Worm (Caenorhabditis elegans) whole organism, L1 larva: Measurements from ENCODE around the gene D1005.6.

Experiments used
- C04F5.9 ChIP-seq: sonication (generic microtip); optimal IDR thresholded peaks from 2 replicates; lab custom pipeline; 2016; ENCODE audit warnings: missing genetic modification characterization, missing compliant biosample characterization
- F16B12.6 ChIP-seq: fragments of 150-350 bp; optimal IDR thresholded peaks from 2 replicates; lab custom pipeline; 2014; ENCODE audit warnings: missing biosample characterization, missing genetic modification characterization
- aha-1 ChIP-seq: fragments of 150-350 bp; optimal IDR thresholded peaks from 2 replicates; lab custom pipeline; 2014; ENCODE audit warnings: missing biosample characterization, missing genetic modification characterization
- alr-1 ChIP-seq: fragments of 200-800 bp; sonication (Bioruptor generic); optimal IDR thresholded peaks from 2 replicates; lab custom pipeline; 2018; ENCODE audit warnings: borderline replicate concordance, mild to moderate bottlenecking, missing genetic modification characterization, missing compliant biosample characterization
- ama-1 ChIP-seq: fragments of 150-350 bp; optimal IDR thresholded peaks from 2 replicates; lab custom pipeline; 2014
- ceh-8 ChIP-seq: fragments of 200-800 bp; sonication (Bioruptor generic); optimal IDR thresholded peaks from 2 replicates; lab custom pipeline; 2018; ENCODE audit warnings: mild to moderate bottlenecking, missing genetic modification characterization, moderate library complexity, missing compliant biosample characterization
- ceh-82 ChIP-seq, 3 experiments: fragments of 150-350 bp in 1 of 3; sonication (generic microtip) in 2 of 3; optimal IDR thresholded peaks; 2 replicates each; lab custom pipeline; 2014 to 2017; ENCODE audit warnings: missing biosample characterization in 3 of 3, missing genetic modification characterization in 3 of 3
- ceh-88 ChIP-seq: fragments of 200-800 bp; sonication (Bioruptor generic); IDR thresholded peaks from 2 replicates; pipeline ENCODE4 v1.3.6; 2022; ENCODE audit warnings: missing genetic modification characterization, missing compliant biosample characterization
- dpl-1 ChIP-seq, 3 experiments: fragments of 150-350 bp in 2 of 3; sonication (generic microtip) in 1 of 3; optimal IDR thresholded peaks; 2 replicates each; lab custom pipeline; 2014 to 2017; ENCODE audit warnings: missing biosample characterization in 3 of 3, missing genetic modification characterization in 3 of 3, missing genetic modification reagents in 3 of 3
- dsc-1 ChIP-seq: sonication (generic microtip); optimal IDR thresholded peaks from 2 replicates; lab custom pipeline; 2016; ENCODE audit warnings: mild to moderate bottlenecking, missing genetic modification characterization, missing compliant biosample characterization
- egl-13 ChIP-seq: sonication (generic microtip); optimal IDR thresholded peaks from 2 replicates; lab custom pipeline; 2016; ENCODE audit warnings: missing genotype, missing genetic modification reagents, missing genetic modification characterization, missing compliant biosample characterization
- egl-27 ChIP-seq, 2 experiments: fragments of 150-350 bp in 1 of 2; sonication (generic microtip); optimal IDR thresholded peaks; 3 replicates each; lab custom pipeline; 2017 to 2018; ENCODE audit warnings: missing biosample characterization in 2 of 2, missing genetic modification characterization in 2 of 2, missing genetic modification reagents in 2 of 2
- elt-3 ChIP-seq, 6 experiments: fragments of 150-350 bp in 1 of 6; sonication (generic microtip); optimal IDR thresholded peaks; 2 replicates each; lab custom pipeline; 2017 to 2018; ENCODE audit warnings: missing biosample characterization in 6 of 6, missing genetic modification characterization in 6 of 6, inconsistent platforms in 1 of 6
- fkh-4 ChIP-seq: sonication (generic microtip); optimal IDR thresholded peaks from 2 replicates; lab custom pipeline; 2016; ENCODE audit warnings: missing compliant biosample characterization, missing genetic modification characterization, borderline replicate concordance
- fos-1 ChIP-seq: fragments of 150-350 bp; optimal IDR thresholded peaks from 2 replicates; lab custom pipeline; 2014; ENCODE audit warnings: missing biosample characterization, missing genetic modification characterization
- hlh-17 ChIP-seq: fragments of 200-800 bp; sonication (Bioruptor generic); optimal IDR thresholded peaks from 2 replicates; lab custom pipeline; 2018; ENCODE audit warnings: missing genetic modification characterization, mild to moderate bottlenecking, missing compliant biosample characterization, moderate library complexity, borderline replicate concordance
- hpl-2 ChIP-seq: fragments of 150-350 bp; optimal IDR thresholded peaks from 2 replicates; lab custom pipeline; 2014; ENCODE audit warnings: missing biosample characterization, missing genetic modification reagents, missing genetic modification characterization
- isw-1 ChIP-seq: fragments of 200-800 bp; sonication (Bioruptor generic); IDR thresholded peaks from 2 replicates; pipeline ENCODE4 v1.3.6; 2022; ENCODE audit warnings: missing genetic modification characterization, missing compliant biosample characterization
- jun-1 ChIP-seq: fragments of 150-350 bp; optimal IDR thresholded peaks from 2 replicates; lab custom pipeline; 2014; ENCODE audit warnings: missing biosample characterization, missing genetic modification reagents, missing genetic modification characterization
- lin-13 ChIP-seq: fragments of 150-350 bp; optimal IDR thresholded peaks from 2 replicates; lab custom pipeline; 2014; ENCODE audit warnings: missing biosample characterization, missing genetic modification reagents, missing genetic modification characterization
- lin-15B ChIP-seq: fragments of 150-350 bp; sonication (generic microtip); optimal IDR thresholded peaks from 3 replicates; lab custom pipeline; 2014; ENCODE audit warnings: missing biosample characterization, missing genetic modification characterization
- lin-35 ChIP-seq, 2 experiments: fragments of 150-350 bp; optimal IDR thresholded peaks; 2 replicates each; lab custom pipeline; 2014; ENCODE audit warnings: missing biosample characterization in 2 of 2, missing genetic modification characterization in 2 of 2, missing genetic modification reagents in 2 of 2
- lin-39 ChIP-seq: fragments of 150-350 bp; optimal IDR thresholded peaks from 2 replicates; lab custom pipeline; 2014; ENCODE audit warnings: missing biosample characterization, missing genetic modification reagents, missing genetic modification characterization
- mab-9 ChIP-seq: fragments of 200-800 bp; sonication (Bioruptor generic); IDR thresholded peaks from 2 replicates; pipeline ENCODE4 v1.3.6; 2022; ENCODE audit warnings: missing genetic modification reagents, missing genetic modification characterization, missing compliant biosample characterization
- mef-2 ChIP-seq: fragments of 150-350 bp; optimal IDR thresholded peaks from 2 replicates; lab custom pipeline; 2014; ENCODE audit warnings: missing biosample characterization, missing genetic modification characterization
- nhr-12 ChIP-seq: sonication (generic microtip); optimal IDR thresholded peaks from 2 replicates; lab custom pipeline; 2017; ENCODE audit warnings: missing biosample characterization, missing genetic modification characterization
- nhr-237 ChIP-seq: fragments of 150-350 bp; optimal IDR thresholded peaks from 2 replicates; lab custom pipeline; 2014; ENCODE audit warnings: missing biosample characterization, missing genetic modification characterization
- nhr-71 ChIP-seq: sonication (generic microtip); optimal IDR thresholded peaks from 2 replicates; lab custom pipeline; 2016; ENCODE audit warnings: mild to moderate bottlenecking, missing genetic modification characterization, moderate library complexity, missing compliant biosample characterization
- nhr-76 ChIP-seq: sonication (generic microtip); optimal IDR thresholded peaks from 2 replicates; lab custom pipeline; 2017; ENCODE audit warnings: missing biosample characterization, missing genetic modification characterization
- nhr-77 ChIP-seq: fragments of 150-350 bp; optimal IDR thresholded peaks from 2 replicates; lab custom pipeline; 2014; ENCODE audit warnings: missing biosample characterization, missing genetic modification characterization
- nhr-84 ChIP-seq: sonication (generic microtip); optimal IDR thresholded peaks from 2 replicates; lab custom pipeline; 2017; ENCODE audit warnings: missing biosample characterization, missing genetic modification characterization
- nhr-90 ChIP-seq: sonication (generic microtip); optimal IDR thresholded peaks from 2 replicates; lab custom pipeline; 2016; ENCODE audit warnings: mild to moderate bottlenecking, missing genetic modification characterization, missing compliant biosample characterization; ENCODE audit not compliant: poor library complexity
- pag-3 ChIP-seq: sonication (generic microtip); optimal IDR thresholded peaks from 2 replicates; lab custom pipeline; 2017; ENCODE audit warnings: missing genetic modification characterization, mild to moderate bottlenecking, missing compliant biosample characterization, antibody characterized with exemption, borderline replicate concordance; ENCODE audit not compliant: insufficient read depth
- pax-3 ChIP-seq: fragments of 200-800 bp; sonication (Bioruptor generic); optimal IDR thresholded peaks from 2 replicates; lab custom pipeline; 2018; ENCODE audit warnings: mild to moderate bottlenecking, missing genetic modification characterization, moderate library complexity, missing compliant biosample characterization
- skn-1 ChIP-seq: fragments of 150-350 bp; optimal IDR thresholded peaks from 2 replicates; lab custom pipeline; 2014; ENCODE audit warnings: missing biosample characterization, missing genetic modification characterization
- snpc-4 ChIP-seq: fragments of 150-350 bp; optimal IDR thresholded peaks from 2 replicates; lab custom pipeline; 2014; ENCODE audit warnings: missing biosample characterization, missing genetic modification characterization
- snu-23 ChIP-seq: sonication (generic microtip); optimal IDR thresholded peaks from 2 replicates; lab custom pipeline; 2016; ENCODE audit warnings: missing genetic modification characterization, missing compliant biosample characterization
- sox-4 ChIP-seq: sonication (generic microtip); optimal IDR thresholded peaks from 2 replicates; lab custom pipeline; 2016; ENCODE audit warnings: missing genetic modification characterization, missing compliant biosample characterization
- sptf-1 ChIP-seq: fragments of 150-350 bp; optimal IDR thresholded peaks from 2 replicates; lab custom pipeline; 2014; ENCODE audit warnings: missing biosample characterization, missing genetic modification characterization
- sup-37 ChIP-seq: fragments of 200-800 bp; sonication (Bioruptor generic); optimal IDR thresholded peaks from 2 replicates; lab custom pipeline; 2018; ENCODE audit warnings: mild to moderate bottlenecking, missing genetic modification characterization, missing compliant biosample characterization
- tlp-1 ChIP-seq: fragments of 150-350 bp; optimal IDR thresholded peaks from 2 replicates; lab custom pipeline; 2014; ENCODE audit warnings: missing biosample characterization, missing genetic modification characterization
- unc-30 ChIP-seq: sonication (generic microtip); optimal IDR thresholded peaks from 2 replicates; lab custom pipeline; 2017; ENCODE audit warnings: missing biosample characterization, missing genetic modification characterization
- unc-98 ChIP-seq: fragments of 200-800 bp; sonication (Bioruptor generic); IDR thresholded peaks from 2 replicates; pipeline ENCODE4 v1.3.6; 2022; ENCODE audit warnings: missing genetic modification characterization, missing compliant biosample characterization
- vab-15 ChIP-seq: sonication (generic microtip); optimal IDR thresholded peaks from 2 replicates; lab custom pipeline; 2017; ENCODE audit warnings: missing genotype, mild to moderate bottlenecking, missing genetic modification characterization, missing compliant biosample characterization
- xbp-1 ChIP-seq: sonication (generic microtip); optimal IDR thresholded peaks from 2 replicates; lab custom pipeline; 2016; ENCODE audit warnings: missing genetic modification characterization, missing compliant biosample characterization
- zag-1 ChIP-seq: fragments of 150-350 bp; optimal IDR thresholded peaks from 2 replicates; lab custom pipeline; 2014; ENCODE audit warnings: missing biosample characterization, missing genetic modification characterization
- zip-4 ChIP-seq: fragments of 200-800 bp; sonication (Bioruptor generic); optimal IDR thresholded peaks from 2 replicates; lab custom pipeline; 2018; ENCODE audit warnings: mild to moderate bottlenecking, missing genetic modification characterization, moderate library complexity, missing compliant biosample characterization
- ztf-11 ChIP-seq, 2 experiments: sonication (generic microtip); optimal IDR thresholded peaks; 2 replicates each; lab custom pipeline; 2016 to 2017; ENCODE audit warnings: missing genetic modification characterization in 2 of 2, missing biosample characterization in 1 of 2, missing compliant biosample characterization in 1 of 2
- ztf-4 ChIP-seq: fragments of 150-350 bp; optimal IDR thresholded peaks from 2 replicates; lab custom pipeline; 2014; ENCODE audit warnings: missing biosample characterization, missing genetic modification characterization

D1005.6 gene

DNA sequence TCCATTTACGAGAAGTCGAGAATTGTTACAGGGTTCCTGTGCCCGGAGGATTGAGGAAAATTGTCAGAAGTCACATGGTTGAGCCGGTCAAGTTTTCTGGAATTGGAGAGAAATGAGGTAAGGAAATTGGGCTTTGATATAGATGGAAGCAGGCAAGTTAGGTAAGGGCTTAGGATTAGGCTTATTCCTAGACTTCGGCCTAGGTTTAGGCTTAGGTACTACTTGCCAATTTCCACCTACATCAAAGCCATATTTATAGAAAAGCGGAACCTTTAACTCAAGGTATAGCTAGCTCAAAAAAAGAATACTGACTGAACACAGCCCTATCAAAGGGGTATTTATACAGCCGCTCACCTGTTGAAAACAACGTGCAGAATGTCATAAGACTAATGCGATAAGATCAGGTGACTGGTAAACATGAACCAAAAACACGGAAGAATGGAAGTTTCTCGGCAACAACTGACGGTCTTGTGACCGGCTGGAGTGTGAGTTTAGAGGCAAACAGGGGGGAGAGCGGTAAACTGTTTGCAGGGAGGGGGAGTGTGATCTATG lies 40.0 kb upstream of the D1005.6 start (continued):
- TF ChIP-seq sptf-1 (tag; lab: Kevin White, UChicago) = no peak
- TF ChIP-seq snu-23 (GFP tag; lab: Kevin White, UChicago) = peak; percentile 96
- peak; percentile 99 for TF ChIP-seq ama-1
- peak; percentile 78; the same call in 1 of the 2 replicates for TF ChIP-seq mab-9 (GFP tag; lab: Robert Waterston, UW)

DNA sequence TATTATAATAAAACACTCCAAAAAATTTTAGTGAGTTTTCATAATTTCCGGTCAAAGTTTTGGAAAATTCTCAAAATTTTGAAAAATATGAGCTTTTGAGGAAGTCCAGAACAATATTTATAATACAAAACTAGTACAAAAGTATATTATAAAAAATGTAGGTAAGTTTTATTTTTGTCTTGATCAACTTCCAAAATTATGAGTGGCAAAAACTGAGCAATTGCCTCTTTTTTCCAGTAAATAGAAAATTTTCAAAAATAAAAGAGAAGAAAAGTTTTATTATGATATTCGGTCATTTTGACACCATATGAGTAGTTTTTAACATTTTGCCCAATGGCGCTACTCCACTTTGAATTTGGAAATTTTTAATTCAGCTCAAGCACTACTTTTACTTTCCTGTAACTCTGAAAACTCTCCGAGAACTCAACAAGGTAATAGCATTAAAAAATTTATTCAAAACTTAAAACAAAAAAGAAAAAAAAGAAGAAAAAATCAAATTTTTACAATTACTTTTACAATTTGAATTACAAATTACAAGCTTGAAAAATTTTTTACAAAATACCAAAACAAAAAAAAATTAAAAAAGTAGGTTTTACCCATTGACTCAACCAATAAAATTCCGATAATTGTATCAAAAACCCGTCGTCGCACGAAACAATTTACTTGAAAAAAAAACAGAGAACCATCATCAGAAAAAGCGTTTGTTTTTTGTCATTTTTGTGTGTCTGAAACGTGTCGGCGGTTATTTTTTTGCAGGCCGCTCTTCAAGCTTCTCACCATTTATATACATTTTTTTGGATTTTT lies 39.3 kb upstream of the D1005.6 start:
- peak; percentile 53 for TF ChIP-seq lin-39 (tag; lab: Kevin White, UChicago)
- no peak for TF ChIP-seq dsc-1 (tag; lab: Kevin White, UChicago)
- TF ChIP-seq lin-15B = no peak
- TF ChIP-seq lin-35 (GFP tag; optimal IDR thresholded peaks at IDR 0.05; lab: Kevin White, UChicago) = peak in 1 of 2 experiments; percentile 73
- TF ChIP-seq hpl-2 (GFP tag; lab: Kevin White, UChicago) = peak; percentile 38
- TF ChIP-seq pax-3 (tag; lab: Kevin White, UChicago) = peak; percentile 84
- TF ChIP-seq elt-3 (tag; optimal IDR thresholded peaks at IDR 0.05; lab: Kevin White, UChicago) = peak in 2 of 6 experiments; percentile 60 to 87
- no peak for TF ChIP-seq mef-2
- no peak for TF ChIP-seq pag-3 (tag; lab: Kevin White, UChicago)
- peak; percentile 77 for TF ChIP-seq vab-15 (tag; lab: Kevin White, UChicago)
- no peak for TF ChIP-seq nhr-12 (tag; lab: Kevin White, UChicago)
- peak; percentile 37 for TF ChIP-seq C04F5.9 (tag; lab: Kevin White, UChicago)
- TF ChIP-seq nhr-77 = no peak
- TF ChIP-seq hlh-17 = peak; percentile 90
- TF ChIP-seq nhr-76 (tag; lab: Kevin White, UChicago) = no peak
- no peak for TF ChIP-seq zag-1
- peak; percentile 3 for TF ChIP-seq xbp-1 (tag; lab: Kevin White, UChicago)
- TF ChIP-seq sox-4 (tag; lab: Kevin White, UChicago) = no peak
- peak; percentile 47 for TF ChIP-seq zip-4 (GFP tag; lab: Kevin White, UChicago)
- TF ChIP-seq dpl-1 (GFP tag; optimal IDR thresholded peaks at IDR 0.05; lab: Kevin White, UChicago) = peak in 2 of 3 experiments; percentile 1 to 11
- TF ChIP-seq lin-13 (GFP tag; lab: Kevin White, UChicago) = peak; percentile 74
- peak; percentile 59 for TF ChIP-seq ztf-4 (tag; lab: Kevin White, UChicago)
- TF ChIP-seq F16B12.6 (tag; lab: Kevin White, UChicago) = no peak
- TF ChIP-seq egl-13 (tag; lab: Kevin White, UChicago) = no peak
- peak; percentile 87 for TF ChIP-seq ceh-88
- no peak for TF ChIP-seq ceh-8 (GFP tag; lab: Kevin White, UChicago)
- TF ChIP-seq jun-1 (tag; lab: Kevin White, UChicago) = peak; percentile 38
- no peak for TF ChIP-seq nhr-84 (tag; lab: Kevin White, UChicago)
- no peak for TF ChIP-seq egl-27 (tag; optimal IDR thresholded peaks at IDR 0.05; lab: Kevin White, UChicago)
- TF ChIP-seq tlp-1 (tag; lab: Kevin White, UChicago) = no peak
- no peak for TF ChIP-seq nhr-237 (tag; lab: Kevin White, UChicago)
- TF ChIP-seq snpc-4 (tag; lab: Kevin White, UChicago) = no peak
- TF ChIP-seq fos-1 (tag; lab: Kevin White, UChicago) = no peak
- no peak for TF ChIP-seq sup-37 (GFP tag; lab: Kevin White, UChicago)
- TF ChIP-seq skn-1 (tag; lab: Kevin White, UChicago) = peak; percentile 94
- no peak for TF ChIP-seq aha-1
- peak; percentile 25; the same call in 1 of the 2 replicates for TF ChIP-seq isw-1 (GFP tag; lab: Robert Waterston, UW)
- no peak for TF ChIP-seq fkh-4 (tag; lab: Kevin White, UChicago)
- TF ChIP-seq unc-30 (tag; lab: Kevin White, UChicago) = no peak
- TF ChIP-seq ceh-82 (tag; optimal IDR thresholded peaks at IDR 0.05; lab: Kevin White, UChicago) = peak in 1 of 3 experiments; percentile 16
- TF ChIP-seq nhr-90 (tag; lab: Kevin White, UChicago) = peak; percentile 80
- TF ChIP-seq nhr-71 (tag; lab: Kevin White, UChicago) = peak; percentile 81
- no peak for TF ChIP-seq unc-98
- TF ChIP-seq alr-1 (tag; lab: Kevin White, UChicago) = no peak
- TF ChIP-seq ztf-11 (tag; optimal IDR thresholded peaks at IDR 0.05; lab: Kevin White, UChicago) = no peak
